Worm (Caenorhabditis elegans) whole organism, L4/young adult: ENCODE results near the gene T28A11.19.

Source experiments
- W03F9.2 ChIP-seq: fragments of 150-350 bp; optimal IDR thresholded peaks from 2 replicates; lab custom pipeline; 2014; ENCODE audit warnings: missing biosample characterization, missing genetic modification characterization
- dao-5 ChIP-seq: sonication (generic microtip); optimal IDR thresholded peaks from 2 replicates; lab custom pipeline; 2016; ENCODE audit warnings: missing genotype, missing genetic modification characterization, moderate library complexity, missing compliant biosample characterization
- him-1 ChIP-seq: sonication (generic microtip); optimal IDR thresholded peaks from 2 replicates; lab custom pipeline; 2016; ENCODE audit warnings: missing genotype, missing genetic modification reagents, missing genetic modification characterization, missing compliant biosample characterization

T28A11.19 gene

ce11 chrV:3259168-3259622, 10.1 kb downstream of the T28A11.19 start, which contains the start of gene T28A11.16:
T28A11.16 (minus strand) TSS chrV:3259218.
- TF ChIP-seq him-1 (tag; lab: Kevin White, UChicago) (no peak), W03F9.2 (tag; lab: Kevin White, UChicago) (no peak), dao-5 (tag; lab: Kevin White, UChicago) (no peak)

ce11 chrV:3257277-3257676, 12.0 kb downstream of the T28A11.19 start, which contains the start of gene T28A11.22:
T28A11.22 (plus strand) TSS chrV:3257577.
- TF ChIP-seq dao-5 (tag; lab: Kevin White, UChicago) (no peak), him-1 (tag; lab: Kevin White, UChicago) (no peak), W03F9.2 (tag; lab: Kevin White, UChicago) (no peak)

- TF ChIP-seq W03F9.2 (tag; lab: Kevin White, UChicago) (no peak), dao-5 (tag; lab: Kevin White, UChicago) (no peak), him-1 (tag; lab: Kevin White, UChicago) (no peak)
Observed at ce11 chrV:3256809-3257208, 12.5 kb downstream of the T28A11.19 start.

ce11 chrV:3256051-3256450, 13.3 kb downstream of the T28A11.19 start, which contains the start of gene srt-63:
srt-63 (minus strand) TSS chrV:3256151.
- TF ChIP-seq him-1 (tag; lab: Kevin White, UChicago) (no peak), dao-5 (tag; lab: Kevin White, UChicago) (no peak), W03F9.2 (tag; lab: Kevin White, UChicago) (no peak)

ce11 chrV:3250153-3250552, 19.2 kb downstream of the T28A11.19 start, which contains the start of gene T28A11.13:
T28A11.13 (minus strand) TSS chrV:3250253.
- TF ChIP-seq dao-5 (tag; lab: Kevin White, UChicago) (no peak), him-1 (tag; lab: Kevin White, UChicago) (no peak)

- TF ChIP-seq him-1 (tag; lab: Kevin White, UChicago) (no peak), W03F9.2 (tag; lab: Kevin White, UChicago) (no peak), dao-5 (tag; lab: Kevin White, UChicago) (no peak)
Observed at ce11 chrV:3247515-3247914, 21.8 kb downstream of the T28A11.19 start, which contains the start of gene srj-8. srj-8 (plus strand) TSS chrV:3247815.

- TF ChIP-seq him-1 (tag; lab: Kevin White, UChicago) (no peak), W03F9.2 (tag; lab: Kevin White, UChicago) (no peak), dao-5 (tag; lab: Kevin White, UChicago) (no peak)
Observed at ce11 chrV:3244703-3245102, 24.6 kb downstream of the T28A11.19 start, which contains the start of gene srj-7. srj-7 (plus strand) TSS chrV:3245003.

- no peak for TF ChIP-seq dao-5 (tag; lab: Kevin White, UChicago)
- TF ChIP-seq him-1 (tag; lab: Kevin White, UChicago): no peak
- TF ChIP-seq W03F9.2 (tag; lab: Kevin White, UChicago): no peak
Observed at ce11 chrV:3242984-3243383, 26.3 kb downstream of the T28A11.19 start, which contains the start of gene gst-23. gst-23 (plus strand) TSS chrV:3243284.

ce11 chrV:3241175-3241574, 28.1 kb downstream of the T28A11.19 start, which contains the start of gene srj-11:
srj-11 (plus strand) TSS chrV:3241424.
- TF ChIP-seq him-1 (tag; lab: Kevin White, UChicago) (no peak), dao-5 (tag; lab: Kevin White, UChicago) (no peak), W03F9.2 (tag; lab: Kevin White, UChicago) (no peak)

ce11 chrV:3236610-3237009, 32.7 kb downstream of the T28A11.19 start, which contains the start of the genes K08D9.9 and str-16:
K08D9.9 (minus strand) TSS chrV:3236710.
str-16 (plus strand) TSS chrV:3236875.
- no peak for TF ChIP-seq dao-5 (tag; lab: Kevin White, UChicago)
- no peak for TF ChIP-seq W03F9.2 (tag; lab: Kevin White, UChicago)
- no peak for TF ChIP-seq him-1 (tag; lab: Kevin White, UChicago)

ce11 chrV:3234887-3235286, 34.4 kb downstream of the T28A11.19 start, which contains the start of gene K08D9.6:
K08D9.6 (minus strand) TSS chrV:3234987.
- TF ChIP-seq W03F9.2 (tag; lab: Kevin White, UChicago): no peak
- TF ChIP-seq him-1 (tag; lab: Kevin White, UChicago): no peak

- no peak for TF ChIP-seq him-1 (tag; lab: Kevin White, UChicago)
- no peak for TF ChIP-seq W03F9.2 (tag; lab: Kevin White, UChicago)
- TF ChIP-seq dao-5 (tag; lab: Kevin White, UChicago): no peak
Observed at ce11 chrV:3230597-3230996, 38.7 kb downstream of the T28A11.19 start, which contains the start of gene K08D9.10. K08D9.10 (plus strand) TSS chrV:3230897.

ce11 chrV:3230150-3230549, 39.2 kb downstream of the T28A11.19 start:
- TF ChIP-seq dao-5 (tag; lab: Kevin White, UChicago) (no peak), him-1 (tag; lab: Kevin White, UChicago) (no peak), W03F9.2 (tag; lab: Kevin White, UChicago) (no peak)

ce11 chrV:3227373-3227772, 41.9 kb downstream of the T28A11.19 start, which contains the start of gene K08D9.2:
K08D9.2 (plus strand) TSS chrV:3227673.
- no peak for TF ChIP-seq dao-5 (tag; lab: Kevin White, UChicago)
- no peak for TF ChIP-seq W03F9.2 (tag; lab: Kevin White, UChicago)
- no peak for TF ChIP-seq him-1 (tag; lab: Kevin White, UChicago)
